Worm (Caenorhabditis elegans): ENCODE results near the gene F07G6.10.

DNA sequence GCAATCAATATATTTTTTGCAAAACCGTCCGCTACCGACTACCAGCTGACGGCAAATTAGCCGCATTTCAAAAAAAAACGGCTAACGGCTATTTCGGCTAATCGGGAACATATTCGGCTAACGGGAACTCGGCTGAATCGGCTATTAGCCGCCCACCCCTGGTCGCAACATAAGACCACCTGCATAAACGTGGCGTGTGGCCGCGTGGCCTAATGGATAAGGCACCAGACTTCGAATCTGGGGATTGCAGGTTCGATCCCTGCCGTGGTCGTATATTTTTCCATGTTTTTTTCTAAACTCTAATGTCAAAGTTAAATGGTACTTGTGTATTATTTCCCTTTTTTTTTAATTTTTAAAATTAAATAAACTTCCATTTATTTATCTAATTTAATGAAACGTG is 39.2 kb upstream of the F07G6.10 start:
- no peak for TF ChIP-seq snpc-4 (tag; optimal IDR thresholded peaks at IDR 0.05)
- no peak for TF ChIP-seq ceh-39 (tag; optimal IDR thresholded peaks at IDR 0.05)
- TF ChIP-seq nhr-237 (tag; optimal IDR thresholded peaks at IDR 0.05): no peak
- no peak for TF ChIP-seq ceh-43 (GFP tag; optimal IDR thresholded peaks at IDR 0.05)
- TF ChIP-seq unc-62 (GFP tag; optimal IDR thresholded peaks at IDR 0.05): no peak
- no peak for TF ChIP-seq blmp-1 (tag; optimal IDR thresholded peaks at IDR 0.05)
- no peak for TF ChIP-seq elt-1 (tag; optimal IDR thresholded peaks at IDR 0.05; ENCODE audit: borderline replicate concordance, insufficient read depth)
- TF ChIP-seq nhr-28 (tag; optimal IDR thresholded peaks at IDR 0.05): no peak
- no peak for TF ChIP-seq elt-3 (tag; optimal IDR thresholded peaks at IDR 0.05)
- TF ChIP-seq ces-1 (GFP tag; optimal IDR thresholded peaks at IDR 0.05): no peak
- no peak for TF ChIP-seq nhr-12 (tag; optimal IDR thresholded peaks at IDR 0.05)
- no peak for TF ChIP-seq mab-5 (tag; optimal IDR thresholded peaks at IDR 0.05)
